Worm (Caenorhabditis elegans) whole organism, late embryonic: ENCODE data around the gene C06B3.1.

Experiments used
- K02D7.2 ChIP-seq: sonication (generic microtip); optimal IDR thresholded peaks from 2 replicates; lab custom pipeline; 2017; ENCODE audit warnings: mild to moderate bottlenecking, missing genetic modification characterization, missing compliant biosample characterization
- T23F11.4 ChIP-seq: fragments of 200-800 bp; sonication (Bioruptor generic); optimal IDR thresholded peaks from 2 replicates; lab custom pipeline; 2018; ENCODE audit warnings: mild to moderate bottlenecking, missing genetic modification characterization, missing compliant biosample characterization
- dve-1 ChIP-seq: sonication (generic microtip); optimal IDR thresholded peaks from 2 replicates; lab custom pipeline; 2017; ENCODE audit warnings: antibody characterized with exemption, mild to moderate bottlenecking, missing genetic modification characterization, missing compliant biosample characterization
- fkh-6 ChIP-seq: sonication (generic microtip); optimal IDR thresholded peaks from 2 replicates; lab custom pipeline; 2016; ENCODE audit warnings: missing genetic modification characterization, missing compliant biosample characterization
- pros-1 ChIP-seq: fragments of 150-350 bp; optimal IDR thresholded peaks from 2 replicates; lab custom pipeline; 2014; ENCODE audit warnings: missing biosample characterization, missing genetic modification reagents, missing genetic modification characterization
- sox-4 ChIP-seq: sonication (generic microtip); optimal IDR thresholded peaks from 2 replicates; lab custom pipeline; 2017; ENCODE audit warnings: mild to moderate bottlenecking, missing genetic modification characterization, inconsistent platforms, missing compliant biosample characterization
- syd-9 ChIP-seq: sonication (generic microtip); optimal IDR thresholded peaks from 2 replicates; lab custom pipeline; 2016; ENCODE audit warnings: mild to moderate bottlenecking, missing genetic modification characterization, moderate library complexity, missing compliant biosample characterization
- unc-42 ChIP-seq: sonication (generic microtip); optimal IDR thresholded peaks from 2 replicates; lab custom pipeline; 2016; ENCODE audit warnings: missing genotype, missing genetic modification characterization, missing compliant biosample characterization
- zip-5 ChIP-seq: sonication (generic microtip); optimal IDR thresholded peaks from 2 replicates; lab custom pipeline; 2016; ENCODE audit warnings: missing genetic modification characterization, missing compliant biosample characterization
- ztf-16 ChIP-seq: sonication (generic microtip); optimal IDR thresholded peaks from 2 replicates; lab custom pipeline; 2017; ENCODE audit warnings: missing genetic modification characterization, missing compliant biosample characterization

DNA sequence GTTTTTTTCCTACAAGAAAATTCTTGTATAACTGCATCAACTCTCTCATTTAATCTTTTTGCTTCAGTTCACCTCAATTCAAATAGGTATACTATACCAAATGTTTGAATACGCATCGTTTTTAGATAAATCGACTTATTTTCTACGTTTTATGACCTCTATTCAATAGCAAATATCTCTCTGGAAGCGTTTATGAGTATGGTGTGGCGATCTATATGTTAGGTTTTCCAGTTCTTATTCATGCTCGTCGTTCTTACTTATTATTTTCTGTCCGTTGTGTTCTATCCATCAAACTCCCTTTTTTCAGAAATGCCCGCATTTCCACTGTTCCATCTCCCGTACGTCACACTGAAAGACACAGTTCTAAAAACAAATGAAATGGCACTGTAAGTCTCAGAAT is 22.0 kb upstream of the C06B3.1 start, which contains the start of gene T22G5.3:
- TF ChIP-seq sox-4 (tag; lab: Kevin White, UChicago) = no peak
- TF ChIP-seq ztf-16 (tag; lab: Kevin White, UChicago) = no peak
- no peak for TF ChIP-seq dve-1 (tag; lab: Kevin White, UChicago)
- TF ChIP-seq K02D7.2 = no peak
- TF ChIP-seq fkh-6 (tag; lab: Kevin White, UChicago) = no peak
- TF ChIP-seq T23F11.4 = no peak
- no peak for TF ChIP-seq pros-1
- no peak for TF ChIP-seq unc-42 (tag; lab: Kevin White, UChicago)
- TF ChIP-seq syd-9 (tag; lab: Kevin White, UChicago) = no peak
- TF ChIP-seq zip-5 (tag; lab: Kevin White, UChicago) = no peak
